Fruit fly (Drosophila melanogaster) whole organism, prepupa: ENCODE measurements around the gene Nmdar2.
A peak's percentile ranks its signal among the peaks of the same experiment; 100 is the strongest.

Experiments
- CG10631 ChIP-seq: fragments of 200-800 bp; sonication (Bioruptor generic); optimal IDR thresholded peaks from 2 replicates; lab custom pipeline; 2016; ENCODE audit warnings: missing biosample characterization, missing genetic modification characterization
- CG10669 ChIP-seq: fragments of 200-800 bp; sonication (Bioruptor generic); optimal IDR thresholded peaks from 3 replicates; lab custom pipeline; 2018; ENCODE audit warnings: missing biosample characterization, mild to moderate bottlenecking, missing genetic modification characterization, moderate library complexity
- CG11294 ChIP-seq: fragments of 200-800 bp; sonication (Bioruptor generic); IDR thresholded peaks from 2 replicates; pipeline ENCODE4 v1.3.6; 2022; ENCODE audit warnings: missing biosample characterization, missing genetic modification characterization
- CG15336 ChIP-seq: fragments of 200-800 bp; sonication (Bioruptor generic); IDR thresholded peaks from 2 replicates; pipeline ENCODE4 v1.3.6; 2022; ENCODE audit warnings: missing biosample characterization, missing genetic modification characterization
- CG16779 ChIP-seq: fragments of 200-800 bp; sonication (Bioruptor generic); optimal IDR thresholded peaks from 3 replicates; lab custom pipeline; 2017; ENCODE audit warnings: missing biosample characterization, mild to moderate bottlenecking, missing genetic modification characterization
- CG3032 ChIP-seq: fragments of 200-800 bp; optimal IDR thresholded peaks from 2 replicates; lab custom pipeline; 2019; ENCODE audit warnings: missing biosample characterization, mild to moderate bottlenecking, missing genetic modification characterization, moderate library complexity
- CG31627 ChIP-seq: fragments of 200-800 bp; sonication (Bioruptor generic); optimal IDR thresholded peaks from 3 replicates; lab custom pipeline; 2016; ENCODE audit warnings: missing biosample characterization, missing genetic modification characterization
- CG32006 ChIP-seq: fragments of 200-800 bp; sonication (Bioruptor generic); optimal IDR thresholded peaks from 3 replicates; lab custom pipeline; 2017; ENCODE audit warnings: missing biosample characterization, mild to moderate bottlenecking, missing genetic modification characterization
- CG4318 ChIP-seq: fragments of 200-800 bp; sonication (Bioruptor generic); optimal IDR thresholded peaks from 3 replicates; lab custom pipeline; 2017; ENCODE audit warnings: missing biosample characterization, mild to moderate bottlenecking, missing genetic modification characterization
- CG6163 ChIP-seq: fragments of 200-800 bp; sonication (Bioruptor generic); IDR thresholded peaks from 3 replicates; pipeline ENCODE4 v1.3.6; 2022; ENCODE audit warnings: missing biosample characterization, missing genetic modification characterization
- CG6276 ChIP-seq: fragments of 200-800 bp; sonication (Bioruptor generic); optimal IDR thresholded peaks from 2 replicates; lab custom pipeline; 2017; ENCODE audit warnings: missing biosample characterization, mild to moderate bottlenecking, missing genetic modification characterization
- CG6808 ChIP-seq: fragments of 200-800 bp; sonication (Bioruptor generic); optimal IDR thresholded peaks from 3 replicates; lab custom pipeline; 2017; ENCODE audit warnings: missing biosample characterization, missing genetic modification characterization, mild to moderate bottlenecking, moderate library complexity, missing genetic modification reagents
- CG6854 ChIP-seq: fragments of 200-800 bp; sonication (Bioruptor generic); optimal IDR thresholded peaks from 2 replicates; lab custom pipeline; 2017; ENCODE audit warnings: missing biosample characterization, mild to moderate bottlenecking, missing genetic modification characterization
- CG7368 ChIP-seq: fragments of 200-800 bp; sonication (Bioruptor generic); optimal IDR thresholded peaks from 3 replicates; lab custom pipeline; 2016; ENCODE audit warnings: missing biosample characterization, missing genetic modification characterization
- CG8119 ChIP-seq: fragments of 200-800 bp; sonication (Bioruptor generic); IDR thresholded peaks from 3 replicates; pipeline ENCODE4 v1.3.6; 2022; ENCODE audit warnings: missing biosample characterization, missing genetic modification characterization
- CG8319 ChIP-seq: fragments of 200-800 bp; sonication (Bioruptor generic); optimal IDR thresholded peaks from 3 replicates; lab custom pipeline; 2016; ENCODE audit warnings: missing biosample characterization, missing genetic modification characterization
- CG9139 ChIP-seq: fragments of 200-800 bp; sonication (Bioruptor generic); optimal IDR thresholded peaks from 3 replicates; lab custom pipeline; 2017; ENCODE audit warnings: missing biosample characterization, mild to moderate bottlenecking, missing genetic modification characterization
- Eip75B ChIP-seq: fragments of 200-800 bp; sonication (Bioruptor generic); optimal IDR thresholded peaks from 3 replicates; lab custom pipeline; 2016; ENCODE audit warnings: missing biosample characterization, missing genetic modification characterization
- Ets21C ChIP-seq: fragments of 200-800 bp; sonication (Bioruptor generic); optimal IDR thresholded peaks from 3 replicates; lab custom pipeline; 2016; ENCODE audit warnings: missing biosample characterization, missing genetic modification characterization
- Gug ChIP-seq: fragments of 200-800 bp; sonication (Bioruptor generic); IDR thresholded peaks from 2 replicates; pipeline ENCODE4 v1.3.6; 2022; ENCODE audit warnings: missing biosample characterization, missing genetic modification characterization
- Hr38 ChIP-seq: sonication (Bioruptor generic); optimal IDR thresholded peaks from 2 replicates; lab custom pipeline; 2016; ENCODE audit warnings: missing biosample characterization, missing genetic modification characterization
- Hr39 ChIP-seq: fragments of 200-800 bp; sonication (Bioruptor generic); optimal IDR thresholded peaks from 2 replicates; lab custom pipeline; 2016; ENCODE audit warnings: missing biosample characterization, missing genetic modification characterization
- Lpt ChIP-seq: fragments of 200-800 bp; sonication (Bioruptor generic); optimal IDR thresholded peaks from 3 replicates; lab custom pipeline; 2016; ENCODE audit warnings: missing biosample characterization, missing genetic modification characterization
- Met ChIP-seq: fragments of 200-800 bp; sonication (Bioruptor generic); optimal IDR thresholded peaks from 3 replicates; lab custom pipeline; 2016; ENCODE audit warnings: missing biosample characterization, missing genetic modification characterization
- OdsH ChIP-seq: fragments of 200-800 bp; sonication (Bioruptor generic); optimal IDR thresholded peaks from 3 replicates; lab custom pipeline; 2016; ENCODE audit warnings: missing biosample characterization, missing genetic modification characterization
- Sox102F ChIP-seq: fragments of 200-800 bp; sonication (Bioruptor generic); optimal IDR thresholded peaks from 2 replicates; lab custom pipeline; 2016; ENCODE audit warnings: missing biosample characterization, mild to moderate bottlenecking, missing genetic modification characterization
- Sox15 ChIP-seq: fragments of 200-800 bp; sonication (Bioruptor generic); optimal IDR thresholded peaks from 3 replicates; lab custom pipeline; 2016; ENCODE audit warnings: missing biosample characterization, missing genetic modification characterization
- achi ChIP-seq: fragments of 200-800 bp; sonication (Bioruptor generic); optimal IDR thresholded peaks from 3 replicates; lab custom pipeline; 2016; ENCODE audit warnings: missing biosample characterization, missing genetic modification characterization
- acj6 ChIP-seq: fragments of 200-800 bp; sonication (Bioruptor generic); optimal IDR thresholded peaks from 3 replicates; lab custom pipeline; 2016; ENCODE audit warnings: missing biosample characterization, missing genetic modification characterization
- cyc ChIP-seq: fragments of 200-800 bp; sonication (Bioruptor generic); optimal IDR thresholded peaks from 3 replicates; lab custom pipeline; 2016; ENCODE audit warnings: missing biosample characterization, missing genetic modification characterization
- dsx ChIP-seq: fragments of 200-800 bp; optimal IDR thresholded peaks from 3 replicates; lab custom pipeline; 2019; ENCODE audit warnings: missing biosample characterization, mild to moderate bottlenecking, missing genetic modification characterization, moderate library complexity; ENCODE audit not compliant: poor library complexity, severe bottlenecking
- eg ChIP-seq: fragments of 200-800 bp; sonication (Bioruptor generic); IDR thresholded peaks from 3 replicates; pipeline ENCODE4 v1.3.6; 2022; ENCODE audit warnings: missing biosample characterization, missing genetic modification characterization
- esn ChIP-seq: fragments of 200-800 bp; sonication (Bioruptor generic); optimal IDR thresholded peaks from 2 replicates; lab custom pipeline; 2016; ENCODE audit warnings: missing biosample characterization, mild to moderate bottlenecking, missing genetic modification characterization, moderate library complexity
- fd59A ChIP-seq: fragments of 200-800 bp; sonication (Bioruptor generic); optimal IDR thresholded peaks from 2 replicates; lab custom pipeline; 2017; ENCODE audit warnings: missing biosample characterization, mild to moderate bottlenecking, missing genetic modification characterization, missing genetic modification reagents
- fd85E ChIP-seq: fragments of 200-800 bp; sonication (Bioruptor generic); optimal IDR thresholded peaks from 3 replicates; lab custom pipeline; 2016; ENCODE audit warnings: missing biosample characterization, missing genetic modification characterization
- lz ChIP-seq: fragments of 200-800 bp; sonication (Bioruptor generic); optimal IDR thresholded peaks from 3 replicates; lab custom pipeline; 2016; ENCODE audit warnings: missing biosample characterization, missing genetic modification characterization
- net ChIP-seq: fragments of 200-800 bp; sonication (Bioruptor generic); optimal IDR thresholded peaks from 3 replicates; lab custom pipeline; 2016; ENCODE audit warnings: missing biosample characterization, missing genetic modification characterization
- pdm3 ChIP-seq: fragments of 200-800 bp; sonication (Bioruptor generic); optimal IDR thresholded peaks from 3 replicates; lab custom pipeline; 2016; ENCODE audit warnings: missing biosample characterization, missing genetic modification characterization
- salr ChIP-seq, 2 experiments: fragments of 200-800 bp; sonication (Bioruptor generic); optimal IDR thresholded peaks; 3 replicates each; lab custom pipeline; 2016 to 2018; ENCODE audit warnings: missing biosample characterization in 2 of 2, missing genetic modification characterization in 2 of 2, mild to moderate bottlenecking in 1 of 2
- spab ChIP-seq: fragments of 200-800 bp; sonication (Bioruptor generic); optimal IDR thresholded peaks from 2 replicates; lab custom pipeline; 2017; ENCODE audit warnings: missing biosample characterization, mild to moderate bottlenecking, missing genetic modification characterization, missing genetic modification reagents
- ss ChIP-seq, 2 experiments: fragments of 200-800 bp; sonication (Bioruptor generic); optimal IDR thresholded peaks; 2 replicates in 1 of 2; 3 replicates in 1 of 2; lab custom pipeline; 2017 to 2018; ENCODE audit warnings: mild to moderate bottlenecking in 2 of 2, missing biosample characterization in 2 of 2, missing genetic modification characterization in 2 of 2, moderate library complexity in 1 of 2
- svp ChIP-seq: fragments of 200-800 bp; sonication (Bioruptor generic); peaks from one replicate; lab custom pipeline; 2016; ENCODE audit warnings: missing biosample characterization, missing genetic modification characterization
- topi ChIP-seq: fragments of 200-800 bp; sonication (Bioruptor generic); optimal IDR thresholded peaks from 3 replicates; lab custom pipeline; 2016; ENCODE audit warnings: missing biosample characterization, missing genetic modification characterization

Nmdar2 gene

DNA sequence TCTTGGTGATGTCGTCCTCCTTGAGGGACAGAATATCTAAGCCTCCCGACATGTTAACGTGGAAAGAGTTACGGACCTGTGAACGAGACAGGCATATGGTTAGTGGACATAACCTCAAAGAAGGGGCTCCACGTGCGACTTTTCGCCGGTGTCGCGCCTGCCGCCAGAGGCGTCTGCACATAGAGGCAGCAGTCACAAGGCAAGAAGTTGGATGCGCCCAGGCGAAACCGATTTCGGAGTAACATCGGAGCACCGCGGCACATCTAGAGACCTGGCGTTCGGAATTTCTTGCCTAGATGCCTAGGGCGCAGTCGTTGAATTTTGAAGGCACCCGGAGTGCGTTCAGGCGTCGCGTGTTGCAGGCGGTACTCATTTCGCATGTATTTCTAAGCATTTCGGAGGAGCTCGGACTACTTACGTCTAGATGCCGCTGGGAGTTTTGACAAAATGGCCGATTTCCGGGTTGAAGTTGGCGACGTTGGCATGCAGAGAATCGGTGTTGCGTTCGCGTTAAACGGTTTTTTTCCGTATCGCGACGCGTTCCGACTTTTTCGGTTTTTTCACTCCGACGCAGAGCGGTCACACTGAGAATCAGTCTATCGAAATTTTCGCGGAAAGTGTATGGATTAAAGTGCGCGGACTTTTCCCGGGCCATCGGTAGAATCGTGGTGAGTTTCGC is 24.6 kb downstream of the Nmdar2 start, which contains the start of the genes sta and inc (continued):
- peak; percentile 42 for TF ChIP-seq CG6808 (GFP tag; lab: Kevin White, UChicago)
- peak; percentile 58 for TF ChIP-seq cyc
- peak; percentile 38 for TF ChIP-seq dsx (GFP tag; lab: Kevin White, UChicago)
- peak; percentile 26 for TF ChIP-seq OdsH (GFP tag; lab: Kevin White, UChicago)
- TF ChIP-seq CG8319: peak; percentile 10
- peak; percentile 50 for TF ChIP-seq CG3032
- peak; percentile 11 for TF ChIP-seq fd59A (GFP tag; lab: Kevin White, UChicago)
- peak; percentile 10 for TF ChIP-seq spab (GFP tag; lab: Kevin White, UChicago)
- TF ChIP-seq Eip75B: peak; percentile 51
- no peak for TF ChIP-seq Sox15
- no peak for TF ChIP-seq Hr38
- TF ChIP-seq CG11294: no peak
- TF ChIP-seq Gug (GFP tag; lab: Robert Waterston, UW): no peak
- peak; percentile 34 for TF ChIP-seq fd85E (GFP tag; lab: Kevin White, UChicago)
- peak; percentile 12 for TF ChIP-seq acj6 (GFP tag; lab: Kevin White, UChicago)
- no peak for TF ChIP-seq CG6276 (GFP tag; lab: Kevin White, UChicago)
- TF ChIP-seq, all 60 proteins: peak for 48

DNA sequence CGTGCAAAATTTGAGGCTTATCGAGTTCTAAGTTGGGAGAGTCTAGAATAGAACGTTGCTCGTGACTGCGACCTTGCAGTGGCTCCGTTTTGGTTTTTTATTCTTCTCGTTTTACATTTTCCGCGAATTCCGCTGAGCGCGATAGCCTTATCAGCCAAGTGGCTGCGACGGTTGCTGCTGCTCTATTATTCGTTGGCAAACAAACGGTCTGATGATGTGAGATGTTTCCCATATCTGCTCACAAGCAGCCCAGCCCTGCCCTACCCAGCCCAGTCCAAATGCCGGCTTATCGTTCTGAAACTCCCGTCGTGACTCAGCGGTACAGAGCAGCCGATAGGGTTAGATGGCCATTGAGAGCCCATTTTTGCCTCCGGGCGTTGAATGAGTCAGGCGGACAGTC is 27.2 kb downstream of the Nmdar2 start:
- TF ChIP-seq svp (GFP tag; lab: Kevin White, UChicago): peak; percentile 57
- TF ChIP-seq CG32006 (GFP tag; lab: Kevin White, UChicago): no peak
- TF ChIP-seq pdm3 (GFP tag; lab: Kevin White, UChicago): no peak
- no peak for TF ChIP-seq CG9139 (GFP tag; lab: Kevin White, UChicago)
- no peak for TF ChIP-seq CG4318 (GFP tag; lab: Kevin White, UChicago)

DNA sequence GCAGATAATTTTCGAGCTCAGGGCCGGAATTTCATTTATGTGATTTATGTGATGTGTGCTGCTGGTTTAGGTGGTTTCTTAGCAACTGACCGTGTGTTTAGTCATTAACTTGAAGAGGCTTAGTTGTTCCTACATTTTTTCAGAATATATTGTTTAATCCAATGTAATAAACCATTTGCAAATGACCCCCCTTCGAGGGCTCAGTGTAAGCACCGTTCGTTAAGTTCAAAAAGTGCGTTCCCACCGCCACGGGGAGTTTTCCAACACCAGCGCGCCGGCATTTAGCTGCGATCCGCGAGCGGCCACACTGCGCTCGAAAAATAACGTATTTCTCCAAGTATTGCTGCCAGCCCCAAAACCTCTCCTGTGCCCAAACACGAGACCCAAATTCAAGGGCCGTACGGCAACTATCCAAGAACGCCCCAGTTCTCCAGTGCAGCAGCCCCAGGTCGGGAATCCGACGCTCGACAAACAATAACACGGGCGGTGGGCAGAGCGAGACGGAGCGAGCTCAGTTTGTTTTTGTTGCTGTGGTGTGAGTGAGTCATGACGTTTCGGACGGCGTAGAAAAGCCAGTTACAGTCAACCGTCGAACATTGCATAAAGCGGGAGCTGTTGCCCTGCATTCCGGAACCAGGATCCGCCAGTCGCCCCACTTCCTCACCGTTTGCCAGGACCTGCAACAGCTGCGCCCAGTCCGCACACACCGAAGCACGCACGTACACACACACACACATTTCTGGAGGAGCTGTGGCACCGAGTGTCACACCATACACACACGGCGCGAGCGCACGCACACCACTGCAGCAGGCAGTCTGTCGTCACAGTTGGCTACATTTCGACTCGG is 29.1 kb downstream of the Nmdar2 start, which contains the start of gene rush:
rush (plus strand) TSS at position 277 of the 847 bp plus-strand sequence.
- TF ChIP-seq CG4318 (GFP tag; lab: Kevin White, UChicago) (no peak), CG8319 (no peak), Hr39 (peak; percentile 57), Met (GFP tag; lab: Kevin White, UChicago) (no peak), Gug (GFP tag; lab: Robert Waterston, UW) (no peak), Lpt (GFP tag; lab: Kevin White, UChicago) (no peak), acj6 (GFP tag; lab: Kevin White, UChicago) (peak; percentile 44), ss (GFP tag; optimal IDR thresholded peaks at IDR 0.05; lab: Kevin White, UChicago) (peak in 1 of 2 experiments; percentile 15), svp (GFP tag; lab: Kevin White, UChicago) (no peak), CG31627 (GFP tag; lab: Kevin White, UChicago) (peak; percentile 51), CG7368 (GFP tag; lab: Kevin White, UChicago) (no peak), net (GFP tag; lab: Kevin White, UChicago) (peak; percentile 18), esn (GFP tag; lab: Kevin White, UChicago) (peak; percentile 36), eg (GFP tag; lab: Robert Waterston, UW) (peak; percentile 36; the same call in 1 of the 3 replicates), pdm3 (GFP tag; lab: Kevin White, UChicago) (no peak), Hr38 (no peak), CG10631 (no peak), CG3032 (peak; percentile 22), Sox102F (GFP tag; lab: Kevin White, UChicago) (no peak), CG16779 (tag; lab: Kevin White, UChicago) (no peak), CG8119 (GFP tag; lab: Robert Waterston, UW) (no peak), dsx (GFP tag; lab: Kevin White, UChicago) (no peak), CG15336 (GFP tag; lab: Robert Waterston, UW) (0 out of 2 replicates have a peak, but pooled peaks have one; percentile 16), Sox15 (no peak), topi (GFP tag; lab: Kevin White, UChicago) (peak; percentile 44), spab (GFP tag; lab: Kevin White, UChicago) (no peak), salr (GFP tag; optimal IDR thresholded peaks at IDR 0.05; lab: Kevin White, UChicago) (no peak), CG6163 (0 out of 3 replicates have a peak, but pooled peaks have one; percentile 41), CG10669 (GFP tag; lab: Kevin White, UChicago) (no peak), fd85E (GFP tag; lab: Kevin White, UChicago) (no peak), achi (GFP tag; lab: Kevin White, UChicago) (peak; percentile 28), cyc (peak; percentile 24), Ets21C (GFP tag; lab: Kevin White, UChicago) (peak; percentile 32), lz (GFP tag; lab: Kevin White, UChicago) (peak; percentile 30), CG6854 (GFP tag; lab: Kevin White, UChicago) (no peak)
